Fruit fly (Drosophila melanogaster) whole organism, wandering third instar larva: ENCODE measurements around the gene lab.

Experiments used
- Abd-B ChIP-seq: fragments of >200 bp; optimal IDR thresholded peaks from 2 replicates; lab custom pipeline; 2017; ENCODE audit warnings: missing biosample characterization, missing genetic modification characterization
- CG32264 ChIP-seq: fragments of 200-800 bp; sonication (Bioruptor generic); optimal IDR thresholded peaks from 2 replicates; lab custom pipeline; 2016; ENCODE audit warnings: missing biosample characterization, missing genetic modification characterization
- CG9705 ChIP-seq: fragments of 200-800 bp; sonication (Bioruptor generic); optimal IDR thresholded peaks from 2 replicates; lab custom pipeline; 2018; ENCODE audit warnings: missing biosample characterization, mild to moderate bottlenecking, missing genetic modification characterization
- CrebA ChIP-seq: fragments of 200-800 bp; sonication (Bioruptor generic); optimal IDR thresholded peaks from 2 replicates; lab custom pipeline; 2016; ENCODE audit warnings: missing biosample characterization, mild to moderate bottlenecking, missing genetic modification characterization, borderline replicate concordance
- Dfd ChIP-seq: fragments of >200 bp; optimal IDR thresholded peaks from 2 replicates; lab custom pipeline; 2017; ENCODE audit warnings: missing biosample characterization, missing genetic modification characterization
- Dif ChIP-seq: fragments of 200-275, 200-300 bp; sonication (Bioruptor generic); optimal IDR thresholded peaks from 2 replicates; lab custom pipeline; 2018; ENCODE audit warnings: missing biosample characterization, missing genetic modification characterization; ENCODE audit not compliant: partially characterized antibody
- HLH106 ChIP-seq: fragments of 200-800 bp; optimal IDR thresholded peaks from 3 replicates; lab custom pipeline; 2019; ENCODE audit warnings: missing biosample characterization, mild to moderate bottlenecking, missing genetic modification characterization, moderate library complexity
- Hr78 ChIP-seq: fragments of >200 bp; optimal IDR thresholded peaks from 2 replicates; lab custom pipeline; 2017; ENCODE audit warnings: missing biosample characterization, missing genetic modification characterization
- Jra ChIP-seq: sonication (Bioruptor generic); optimal IDR thresholded peaks from 2 replicates; lab custom pipeline; 2016; ENCODE audit warnings: missing biosample characterization, missing genetic modification characterization
- Mio ChIP-seq: sonication (Bioruptor generic); optimal IDR thresholded peaks from 2 replicates; lab custom pipeline; 2016; ENCODE audit warnings: missing biosample characterization, missing genetic modification characterization
- Myc ChIP-seq: fragments of >200 bp; optimal IDR thresholded peaks from 2 replicates; lab custom pipeline; 2017
- N ChIP-seq: fragments of >200 bp; optimal IDR thresholded peaks from 2 replicates; lab custom pipeline; 2018; ENCODE audit warnings: missing biosample characterization, missing external identifiers, missing genetic modification characterization
- OdsH ChIP-seq: fragments of 200-800 bp; sonication (Bioruptor generic); optimal IDR thresholded peaks from 2 replicates; lab custom pipeline; 2016; ENCODE audit warnings: missing biosample characterization, mild to moderate bottlenecking, missing genetic modification characterization
- Rel ChIP-seq, 2 experiments: fragments of 200-800 bp; sonication (Bioruptor generic) in 1 of 2; optimal IDR thresholded peaks; 2 replicates in 1 of 2; 3 replicates in 1 of 2; lab custom pipeline; 2016 to 2019; ENCODE audit warnings: mild to moderate bottlenecking in 2 of 2, missing biosample characterization in 2 of 2, missing genetic modification characterization in 2 of 2, moderate library complexity in 1 of 2
- Sp1 ChIP-seq: fragments of 200-800 bp; sonication (Bioruptor generic); optimal IDR thresholded peaks from 3 replicates; lab custom pipeline; 2019; ENCODE audit warnings: missing biosample characterization, mild to moderate bottlenecking, missing genetic modification characterization, moderate library complexity
- br ChIP-seq: fragments of 200-800 bp; sonication (Bioruptor generic); optimal IDR thresholded peaks from 2 replicates; lab custom pipeline; 2016; ENCODE audit warnings: missing biosample characterization, missing genetic modification characterization
- brk ChIP-seq: fragments of 200-800 bp; sonication (Bioruptor generic); optimal IDR thresholded peaks from 2 replicates; lab custom pipeline; 2016; ENCODE audit warnings: missing biosample characterization, mild to moderate bottlenecking, missing genetic modification characterization
- dl ChIP-seq, 2 experiments: fragments of 175-275, 200-275 bp in 1 of 2; fragments of 200-275 bp in 1 of 2; sonication (Bioruptor generic); optimal IDR thresholded peaks; lab custom pipeline; 2018; ENCODE audit warnings: mild to moderate bottlenecking in 2 of 2, missing biosample characterization in 2 of 2, missing genetic modification characterization in 2 of 2, moderate library complexity in 2 of 2; ENCODE audit not compliant: partially characterized antibody in 2 of 2, insufficient read depth in 1 of 2
- dmrt93B ChIP-seq: fragments of 200-800 bp; sonication (Bioruptor generic); optimal IDR thresholded peaks from 2 replicates; lab custom pipeline; 2018; ENCODE audit warnings: missing biosample characterization, mild to moderate bottlenecking, missing genetic modification characterization
- dsf ChIP-seq: sonication (Bioruptor generic); optimal IDR thresholded peaks from 2 replicates; lab custom pipeline; 2016; ENCODE audit warnings: missing biosample characterization, missing genetic modification characterization, borderline replicate concordance
- ey ChIP-seq: fragments of 200-800 bp; sonication (Bioruptor generic); optimal IDR thresholded peaks from 2 replicates; lab custom pipeline; 2016; ENCODE audit warnings: missing biosample characterization, missing genetic modification characterization
- fru ChIP-seq: fragments of 200-800 bp; sonication (Bioruptor generic); optimal IDR thresholded peaks from 3 replicates; lab custom pipeline; 2016; ENCODE audit warnings: missing biosample characterization, mild to moderate bottlenecking, missing genetic modification characterization
- h ChIP-seq: fragments of 200-800 bp; sonication (Bioruptor generic); optimal IDR thresholded peaks from 3 replicates; lab custom pipeline; 2016; ENCODE audit warnings: missing biosample characterization, mild to moderate bottlenecking, missing genetic modification characterization
- jim ChIP-seq: fragments of 175-275, 200-325 bp; sonication (Bioruptor generic); optimal IDR thresholded peaks from 2 replicates; lab custom pipeline; 2016; ENCODE audit warnings: missing biosample characterization, mild to moderate bottlenecking, missing genetic modification characterization
- lola ChIP-seq: fragments of >200 bp; optimal IDR thresholded peaks from 2 replicates; lab custom pipeline; 2017; ENCODE audit warnings: missing biosample characterization, missing genetic modification characterization
- pan ChIP-seq: fragments of >200 bp; optimal IDR thresholded peaks from 2 replicates; lab custom pipeline; 2017
- psq ChIP-seq: fragments of 200-800 bp; sonication (Bioruptor generic); optimal IDR thresholded peaks from 3 replicates; lab custom pipeline; 2017; ENCODE audit warnings: missing biosample characterization, mild to moderate bottlenecking, missing genetic modification characterization, moderate library complexity
- rgr ChIP-seq: fragments of 200-800 bp; sonication (Bioruptor generic); optimal IDR thresholded peaks from 3 replicates; lab custom pipeline; 2016; ENCODE audit warnings: missing biosample characterization, mild to moderate bottlenecking, missing genetic modification characterization
- sage ChIP-seq: fragments of 200-800 bp; sonication (Bioruptor generic); optimal IDR thresholded peaks from 2 replicates; lab custom pipeline; 2016; ENCODE audit warnings: missing biosample characterization, mild to moderate bottlenecking, missing genetic modification characterization
- sv ChIP-seq: fragments of 200-800 bp; sonication (Bioruptor generic); optimal IDR thresholded peaks from 3 replicates; lab custom pipeline; 2016; ENCODE audit warnings: missing biosample characterization, missing genetic modification characterization
- usp ChIP-seq: fragments of >200 bp; optimal IDR thresholded peaks from 2 replicates; lab custom pipeline; 2017; ENCODE audit warnings: missing biosample characterization, missing genetic modification characterization
- woc ChIP-seq: sonication (Bioruptor generic); optimal IDR thresholded peaks from 2 replicates; lab custom pipeline; 2016; ENCODE audit warnings: missing biosample characterization, mild to moderate bottlenecking, missing genetic modification characterization

The lab gene

dm6 chr3R:6703784-6704183 is 25.4 kb upstream of the lab start, which contains the start of gene Ccp84Aa:
Gene Ccp84Aa, plus strand, starts transcription at chr3R:6704084.
- no peak for TF ChIP-seq CG32264 (GFP tag; lab: Kevin White, UChicago)
- TF ChIP-seq Rel (GFP tag; optimal IDR thresholded peaks at IDR 0.05; lab: Kevin White, UChicago), result no peak
- no peak for TF ChIP-seq Rel (tag; optimal IDR thresholded peaks at IDR 0.05; lab: Kevin White, UChicago)
- no peak for TF ChIP-seq HLH106 (tag; lab: Kevin White, UChicago)
- no peak for TF ChIP-seq woc (GFP tag; lab: Kevin White, UChicago)
- no peak for TF ChIP-seq dl (GFP tag; optimal IDR thresholded peaks at IDR 0.05; lab: Kevin White, UChicago; ENCODE audit: insufficient read depth in 1 of 2, partially characterized antibody in 2 of 2)
- TF ChIP-seq CG9705, result no peak
- TF ChIP-seq ey (GFP tag; lab: Kevin White, UChicago), result no peak

dm6 chr3R:6702777-6703176 is 24.4 kb upstream of the lab start, which contains the start of gene Ccp84Ab:
Gene Ccp84Ab, minus strand, starts transcription at chr3R:6702877.
- TF ChIP-seq woc (GFP tag; lab: Kevin White, UChicago), result no peak

DNA sequence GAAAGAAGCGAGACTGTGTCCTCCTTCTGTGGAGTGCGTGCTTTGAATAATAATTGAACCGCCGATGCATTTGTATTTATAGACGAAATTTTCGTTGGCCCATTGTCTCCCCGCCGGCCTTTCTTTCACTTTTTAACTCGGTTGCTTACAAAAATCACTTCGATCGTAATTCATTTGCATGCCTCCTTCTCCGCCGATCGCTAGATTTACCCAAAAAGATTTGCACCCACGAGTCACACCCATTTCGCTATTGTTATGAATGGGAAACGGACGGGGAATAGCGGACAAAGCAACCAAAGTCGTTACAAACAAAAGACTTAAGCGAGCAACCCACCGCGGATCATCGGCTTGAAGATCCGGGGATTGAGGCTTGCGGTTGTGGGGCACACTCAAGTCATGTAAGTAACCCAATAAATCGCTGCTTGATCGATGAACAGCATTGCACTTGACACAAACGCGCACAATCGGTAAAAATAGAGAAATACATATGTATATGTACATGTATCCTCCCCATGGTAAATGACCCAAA is 17.9 kb upstream of the lab start, which contains the start of gene Ccp84Ac:
TSS of gene Ccp84Ac (minus strand) at position 51 of the 529 bp plus-strand sequence.
- no peak for TF ChIP-seq psq (GFP tag; lab: Kevin White, UChicago)
- TF ChIP-seq Mio (GFP tag; lab: Kevin White, UChicago), result no peak
- TF ChIP-seq ey (GFP tag; lab: Kevin White, UChicago), result no peak
- TF ChIP-seq CG32264 (GFP tag; lab: Kevin White, UChicago), result no peak
- TF ChIP-seq dl (GFP tag; optimal IDR thresholded peaks at IDR 0.05; lab: Kevin White, UChicago; ENCODE audit: insufficient read depth in 1 of 2, partially characterized antibody in 2 of 2), result no peak
- no peak for TF ChIP-seq br
- TF ChIP-seq HLH106 (tag; lab: Kevin White, UChicago), result no peak
- TF ChIP-seq Jra (GFP tag; lab: Kevin White, UChicago), result no peak
- no peak for TF ChIP-seq OdsH
- TF ChIP-seq Dfd, result no peak
- no peak for TF ChIP-seq usp (GFP tag; lab: Kevin White, UChicago)
- no peak for TF ChIP-seq dsf (GFP tag; lab: Kevin White, UChicago)
- TF ChIP-seq Myc (lab: Kevin White, UChicago), result no peak
- TF ChIP-seq, all 38 proteins: peak for 0

DNA sequence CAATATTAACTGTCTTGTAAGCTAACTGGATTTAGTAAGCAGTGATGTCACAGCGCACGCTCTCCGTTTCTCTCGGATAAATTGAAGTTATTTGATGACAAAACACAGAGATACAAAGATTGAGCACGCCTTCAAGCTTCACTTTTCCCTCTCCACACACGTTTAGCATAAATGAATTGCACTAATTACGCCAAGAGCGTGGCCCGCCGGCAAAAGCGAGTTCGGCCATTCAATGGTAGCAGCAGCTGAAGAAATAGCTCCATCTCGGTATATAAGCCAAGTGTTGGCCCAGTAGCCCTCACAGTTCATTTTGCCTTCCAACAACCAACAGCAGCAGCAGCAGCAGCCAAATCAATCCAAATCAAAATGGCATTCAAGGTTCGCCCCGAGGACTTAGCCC is 14.0 kb upstream of the lab start, which contains the start of gene Ccp84Ad:
TSS of gene Ccp84Ad (plus strand) at position 301 of the 400 bp plus-strand sequence.
- TF ChIP-seq sage (GFP tag; lab: Kevin White, UChicago) (no peak), dmrt93B (GFP tag; lab: Kevin White, UChicago) (no peak), h (GFP tag; lab: Kevin White, UChicago) (no peak), ey (GFP tag; lab: Kevin White, UChicago) (no peak), HLH106 (tag; lab: Kevin White, UChicago) (no peak), Abd-B (GFP tag; lab: Kevin White, UChicago) (no peak), fru (GFP tag; lab: Kevin White, UChicago) (no peak), Hr78 (GFP tag; lab: Kevin White, UChicago) (no peak), Dif (GFP tag; lab: Kevin White, UChicago) (no peak), dl (GFP tag; optimal IDR thresholded peaks at IDR 0.05; lab: Kevin White, UChicago; ENCODE audit: insufficient read depth in 1 of 2, partially characterized antibody in 2 of 2) (no peak), lola (no peak)

- TF ChIP-seq pan (lab: Kevin White, UChicago), result no peak
- TF ChIP-seq rgr (GFP tag; lab: Kevin White, UChicago), result no peak
- no peak for TF ChIP-seq brk (GFP tag; lab: Kevin White, UChicago)
- no peak for TF ChIP-seq lola
- TF ChIP-seq N (GFP tag; lab: Kevin White, UChicago), result no peak
- TF ChIP-seq CrebA, result no peak
Measured at dm6 chr3R:6691658-6692057, 13.3 kb upstream of the lab start, which contains the start of gene Ccp84Ae. Gene Ccp84Ae, minus strand, starts transcription at chr3R:6691758.

dm6 chr3R:6690139-6690538 is 11.7 kb upstream of the lab start, which contains the start of gene Ccp84Af:
Gene Ccp84Af, minus strand, starts transcription at chr3R:6690239.
- TF ChIP-seq fru (GFP tag; lab: Kevin White, UChicago), result no peak
- no peak for TF ChIP-seq jim (GFP tag; lab: Kevin White, UChicago)
- no peak for TF ChIP-seq h (GFP tag; lab: Kevin White, UChicago)
- TF ChIP-seq Jra (GFP tag; lab: Kevin White, UChicago), result no peak
- TF ChIP-seq Sp1 (GFP tag; lab: Kevin White, UChicago), result no peak
- no peak for TF ChIP-seq brk (GFP tag; lab: Kevin White, UChicago)
- no peak for TF ChIP-seq sv
- TF ChIP-seq Dfd, result no peak
- no peak for TF ChIP-seq HLH106 (tag; lab: Kevin White, UChicago)
- no peak for TF ChIP-seq dsf (GFP tag; lab: Kevin White, UChicago)
